Fruit fly (Drosophila melanogaster): ENCODE measurements around the gene Cog8.

Gene Cog8

dm6 chr2L:11469973-11470372 lies 28.8 kb downstream of the Cog8 start (continued):
- TF ChIP-seq CG11504 (tag; optimal IDR thresholded peaks at IDR 0.05) (no peak), CG17385 (GFP tag; optimal IDR thresholded peaks at IDR 0.05) (no peak), CG8924 (tag; optimal IDR thresholded peaks at IDR 0.05) (peak; percentile 23), BtbVII (GFP tag; optimal IDR thresholded peaks at IDR 0.05) (no peak), CG10979 (tag; optimal IDR thresholded peaks at IDR 0.05) (peak; percentile 58), nmo (GFP tag; optimal IDR thresholded peaks at IDR 0.05) (peak; percentile 30), gro (GFP tag; optimal IDR thresholded peaks at IDR 0.05) (no peak), crp (GFP tag; optimal IDR thresholded peaks at IDR 0.05) (no peak), az2 (GFP tag; optimal IDR thresholded peaks at IDR 0.05) (no peak), sc (optimal IDR thresholded peaks at IDR 0.05) (no peak), sc (GFP tag; optimal IDR thresholded peaks at IDR 0.05) (peak; percentile 15), vfl (GFP tag; optimal IDR thresholded peaks at IDR 0.05) (no peak), CG4404 (GFP tag; IDR thresholded peaks at IDR 0.05) (0 out of 2 replicates have a peak, but pooled peaks have one; percentile 13), org-1 (GFP tag; optimal IDR thresholded peaks at IDR 0.05) (no peak), Ptx1 (GFP tag; IDR thresholded peaks at IDR 0.05) (no peak), Jarid2 (GFP tag; optimal IDR thresholded peaks at IDR 0.05) (no peak), CG5245 (GFP tag; optimal IDR thresholded peaks at IDR 0.05) (no peak), row (GFP tag; IDR thresholded peaks at IDR 0.05) (no peak), CG4730 (GFP tag; IDR thresholded peaks at IDR 0.05) (no peak), Bgb (GFP tag; IDR thresholded peaks at IDR 0.05; ENCODE audit: partially characterized antibody) (no peak), lola (GFP tag; optimal IDR thresholded peaks at IDR 0.05) (peak in 1 of 3 experiments; percentile 68), psq (GFP tag; optimal IDR thresholded peaks at IDR 0.05) (no peak), CG12769 (tag; optimal IDR thresholded peaks at IDR 0.05) (no peak), CG34224 (GFP tag; IDR thresholded peaks at IDR 0.05; ENCODE audit: partially characterized antibody) (no peak), Atf6 (GFP tag; IDR thresholded peaks at IDR 0.05) (no peak), CG14014 (GFP tag; IDR thresholded peaks at IDR 0.05) (no peak), chinmo (GFP tag; IDR thresholded peaks at IDR 0.05; ENCODE audit: partially characterized antibody) (no peak), Hand (GFP tag; optimal IDR thresholded peaks at IDR 0.05) (no peak), CG17328 (GFP tag; IDR thresholded peaks at IDR 0.05) (no peak), Hr3 (GFP tag; optimal IDR thresholded peaks at IDR 0.05) (no peak), dmrt11E (tag; optimal IDR thresholded peaks at IDR 0.05) (peak; percentile 54), Ravus (GFP tag; IDR thresholded peaks at IDR 0.05) (no peak), Side (GFP tag; optimal IDR thresholded peaks at IDR 0.05) (no peak), hth (optimal IDR thresholded peaks at IDR 0.05) (no peak), salm (tag; optimal IDR thresholded peaks at IDR 0.05) (no peak), Gug (GFP tag; IDR thresholded peaks at IDR 0.05) (no peak), ERR (GFP tag; optimal IDR thresholded peaks at IDR 0.05) (no peak), CG4820 (GFP tag; optimal IDR thresholded peaks at IDR 0.05) (no peak), tx (GFP tag; optimal IDR thresholded peaks at IDR 0.05) (no peak), CkIIα-i1 (GFP tag; IDR thresholded peaks at IDR 0.05) (no peak), CG4424 (GFP tag; optimal IDR thresholded peaks at IDR 0.05) (peak; percentile 34), unc-4 (GFP tag; IDR thresholded peaks at IDR 0.05; ENCODE audit: partially characterized antibody) (no peak), E2f2 (GFP tag; IDR thresholded peaks at IDR 0.05) (no peak), kni (GFP tag; optimal IDR thresholded peaks at IDR 0.05) (no peak), CG10565 (GFP tag; optimal IDR thresholded peaks at IDR 0.05) (no peak), CG18764 (GFP tag; optimal IDR thresholded peaks at IDR 0.05) (no peak), Ssrp (tag; optimal IDR thresholded peaks at IDR 0.05) (peak; percentile 26), sens (GFP tag) (no peak), CG15073 (GFP tag; optimal IDR thresholded peaks at IDR 0.05) (no peak), nom (GFP tag; optimal IDR thresholded peaks at IDR 0.05) (no peak), CG5953 (GFP tag; IDR thresholded peaks at IDR 0.05) (no peak), inv (GFP tag; IDR thresholded peaks at IDR 0.05; ENCODE audit: partially characterized antibody) (no peak)
